Worm (Caenorhabditis elegans): ENCODE data around the gene F22F7.12.

DNA sequence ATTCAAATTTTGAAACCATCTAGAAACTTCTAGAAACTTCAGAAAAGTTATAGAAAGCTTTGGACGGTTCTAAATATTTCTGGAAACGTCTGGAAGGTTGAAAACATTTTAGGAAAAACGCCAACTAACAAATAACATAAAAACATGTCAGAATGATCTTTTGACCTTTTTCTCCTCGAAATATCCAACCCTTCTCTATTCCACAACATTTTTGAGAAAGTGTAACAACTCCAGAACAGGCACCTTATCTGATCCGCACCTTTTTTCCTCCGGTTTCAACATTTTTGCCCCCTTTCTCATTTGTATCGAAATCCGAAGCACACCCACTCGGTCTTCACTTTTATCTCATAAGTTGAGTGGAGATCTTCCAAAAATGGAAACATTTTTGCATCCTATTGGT lies 33.9 kb downstream of the F22F7.12 start, which contains the start of gene F22F7.3:
- TF ChIP-seq him-1 (tag; optimal IDR thresholded peaks at IDR 0.05) (no peak), W03F9.2 (tag; optimal IDR thresholded peaks at IDR 0.05) (no peak), dao-5 (tag; optimal IDR thresholded peaks at IDR 0.05) (no peak)
